Fruit fly (Drosophila melanogaster): ENCODE results near the gene CG6712.

Gene CG6712

DNA sequence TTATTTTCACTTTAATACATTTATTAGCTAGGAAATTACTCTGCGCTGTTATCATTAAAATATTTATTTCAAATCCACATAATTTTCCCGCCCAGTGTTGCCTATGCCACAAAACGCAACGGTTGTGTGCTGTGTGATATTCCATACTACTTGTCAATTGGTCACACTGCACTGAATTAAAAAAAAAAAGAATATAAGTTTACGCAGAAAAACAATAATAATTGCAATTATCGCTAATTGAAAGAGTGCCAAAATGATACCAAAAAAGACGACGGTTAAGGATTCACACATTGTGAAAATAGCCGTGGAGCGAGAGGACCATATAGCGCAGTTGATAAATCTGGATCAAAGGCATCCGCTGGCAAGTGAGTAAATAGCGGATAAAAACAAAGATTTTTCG is 1.4 kb upstream of the CG6712 start, which contains the start of gene Ced-12:
Ced-12 (plus strand) TSS at position 141 of the 400 bp plus-strand sequence.
- TF ChIP-seq Dp (GFP tag; optimal IDR thresholded peaks at IDR 0.05) (peak; percentile 90), Sry-δ (GFP tag; optimal IDR thresholded peaks at IDR 0.05) (peak; percentile 18), Mes4 (GFP tag; optimal IDR thresholded peaks at IDR 0.05) (no peak), scrt (GFP tag; optimal IDR thresholded peaks at IDR 0.05) (no peak), CG13287 (GFP tag; IDR thresholded peaks at IDR 0.05; ENCODE audit: partially characterized antibody) (peak; percentile 17; the same call in 1 of the 2 replicates), dan (GFP tag; IDR thresholded peaks at IDR 0.05) (no peak), crp (GFP tag; optimal IDR thresholded peaks at IDR 0.05) (peak in 1 of 2 experiments; percentile 4), z (GFP tag; IDR thresholded peaks at IDR 0.05) (no peak), Sin3A (optimal IDR thresholded peaks at IDR 0.05) (peak; percentile 6), abd-A (tag; optimal IDR thresholded peaks at IDR 0.05) (no peak), CG17186 (GFP tag; optimal IDR thresholded peaks at IDR 0.05) (peak; percentile 83), CG4360 (GFP tag; IDR thresholded peaks at IDR 0.05) (0 out of 2 replicates have a peak, but pooled peaks have one; percentile 19), CG14050 (GFP tag; IDR thresholded peaks at IDR 0.05) (no peak), pho (GFP tag; optimal IDR thresholded peaks at IDR 0.05) (no peak), CG1603 (tag; optimal IDR thresholded peaks at IDR 0.05) (peak; percentile 24), CG2116 (GFP tag; optimal IDR thresholded peaks at IDR 0.05) (peak; percentile 18), sd (tag; optimal IDR thresholded peaks at IDR 0.05) (peak; percentile 1), CG4328 (GFP tag; optimal IDR thresholded peaks at IDR 0.05) (no peak), CG17612 (GFP tag; IDR thresholded peaks at IDR 0.05) (no peak), CG9797 (GFP tag; optimal IDR thresholded peaks at IDR 0.05) (peak; percentile 57), peb (GFP tag; IDR thresholded peaks at IDR 0.05) (no peak), stwl (tag; optimal IDR thresholded peaks at IDR 0.05) (peak; percentile 58), CG12104 (GFP tag; optimal IDR thresholded peaks at IDR 0.05) (no peak), corto (GFP tag; optimal IDR thresholded peaks at IDR 0.05) (no peak), Sry-β (GFP tag; optimal IDR thresholded peaks at IDR 0.05) (peak; percentile 66), MBD-R2 (GFP tag; IDR thresholded peaks at IDR 0.05) (peak; percentile 46), Lim3 (GFP tag; IDR thresholded peaks at IDR 0.05) (no peak), MESR4 (GFP tag; optimal IDR thresholded peaks at IDR 0.05) (peak; percentile 58), CG18262 (tag; optimal IDR thresholded peaks at IDR 0.05) (peak; percentile 60), Dll (GFP tag; IDR thresholded peaks at IDR 0.05; ENCODE audit: partially characterized antibody) (0 out of 4 replicates have a peak, but pooled peaks have one; percentile 14), HmgZ (tag; optimal IDR thresholded peaks at IDR 0.05) (peak; percentile 5), CG12659 (GFP tag; optimal IDR thresholded peaks at IDR 0.05) (peak; percentile 5), zen (tag; optimal IDR thresholded peaks at IDR 0.05) (peak; percentile 42), CG15073 (GFP tag; optimal IDR thresholded peaks at IDR 0.05) (no peak), bsh (GFP tag; optimal IDR thresholded peaks at IDR 0.05) (no peak), sqz (GFP tag; optimal IDR thresholded peaks at IDR 0.05) (peak; percentile 85), Myb (GFP tag; optimal IDR thresholded peaks at IDR 0.05) (peak; percentile 12), Opbp (GFP tag; IDR thresholded peaks at IDR 0.05; ENCODE audit: partially characterized antibody) (0 out of 3 replicates have a peak, but pooled peaks have one; percentile 8), Antp (GFP tag; optimal IDR thresholded peaks at IDR 0.05) (no peak), B-H2 (GFP tag; optimal IDR thresholded peaks at IDR 0.05) (no peak), gfzf (GFP tag; optimal IDR thresholded peaks at IDR 0.05) (peak; percentile 87), CG12236 (GFP tag; optimal IDR thresholded peaks at IDR 0.05) (no peak), pb (GFP tag; optimal IDR thresholded peaks at IDR 0.05) (no peak), Ets97D (GFP tag; optimal IDR thresholded peaks at IDR 0.05) (peak; percentile 37), E2f2 (GFP tag; IDR thresholded peaks at IDR 0.05) (peak; percentile 96), CG4730 (GFP tag; IDR thresholded peaks at IDR 0.05) (no peak), kni (GFP tag; optimal IDR thresholded peaks at IDR 0.05) (no peak), CG14710 (tag; optimal IDR thresholded peaks at IDR 0.05) (peak; percentile 98), HLHmδ (GFP tag; optimal IDR thresholded peaks at IDR 0.05) (no peak), gt (GFP tag; IDR thresholded peaks at IDR 0.05) (no peak)

Measured in whole organism, embryonic.